Worm (Caenorhabditis elegans) whole organism, mixed stage, embryonic: ENCODE results near the gene zig-3.

Source experiments
- elt-1 ChIP-seq: sonication (generic microtip); optimal IDR thresholded peaks from 2 replicates; lab custom pipeline; 2017; ENCODE audit warnings: missing genetic modification characterization, mild to moderate bottlenecking, missing compliant biosample characterization, antibody characterized with exemption, moderate library complexity, borderline replicate concordance; ENCODE audit not compliant: insufficient read depth
- elt-3 ChIP-seq: fragments of 150-350 bp; optimal IDR thresholded peaks from 2 replicates; lab custom pipeline; 2014; ENCODE audit warnings: missing biosample characterization, missing genetic modification characterization
- lsy-2 ChIP-seq: fragments of 150-350 bp; optimal IDR thresholded peaks from 2 replicates; lab custom pipeline; 2014; ENCODE audit warnings: missing biosample characterization, missing genetic modification characterization
- nhr-237 ChIP-seq: fragments of 150-350 bp; optimal IDR thresholded peaks from 2 replicates; lab custom pipeline; 2014; ENCODE audit warnings: missing biosample characterization, missing genetic modification characterization
- sptf-1 ChIP-seq: sonication (generic microtip); optimal IDR thresholded peaks from 2 replicates; lab custom pipeline; 2017; ENCODE audit warnings: mild to moderate bottlenecking, missing genetic modification characterization, moderate library complexity, missing compliant biosample characterization
- unc-120 ChIP-seq: sonication (generic microtip); optimal IDR thresholded peaks from 2 replicates; lab custom pipeline; 2017; ENCODE audit warnings: missing genetic modification characterization, missing compliant biosample characterization; ENCODE audit not compliant: poor library complexity, severe bottlenecking
- unc-62 ChIP-seq: fragments of 150-350 bp; optimal IDR thresholded peaks from 2 replicates; lab custom pipeline; 2014; ENCODE audit warnings: missing biosample characterization, missing genetic modification reagents, missing genetic modification characterization
- ztf-11 ChIP-seq: fragments of 150-350 bp; optimal IDR thresholded peaks from 2 replicates; lab custom pipeline; 2014; ENCODE audit warnings: missing biosample characterization, missing genetic modification characterization

DNA sequence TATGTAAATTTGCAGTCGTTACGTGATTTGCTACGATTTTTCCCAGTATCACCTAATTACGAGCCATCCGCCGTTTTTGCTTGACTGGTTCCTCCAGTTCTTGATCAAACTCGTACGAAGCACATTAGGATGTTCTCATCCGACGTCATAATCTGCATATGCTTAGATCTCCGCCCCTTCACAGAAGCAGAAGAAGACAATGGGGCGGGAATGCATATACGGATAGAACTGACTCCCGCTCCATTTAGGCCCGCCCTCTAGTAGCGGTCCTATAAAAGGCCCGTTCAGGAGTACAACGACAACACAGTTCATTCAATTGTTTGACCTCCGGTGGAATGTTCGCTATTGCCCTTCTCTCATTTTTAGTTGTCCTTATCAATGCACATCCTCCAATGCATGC is 5.4 kb upstream of the zig-3 start, which contains the start of gene zig-4:
- no peak for TF ChIP-seq ztf-11 (tag; lab: Kevin White, UChicago)
- TF ChIP-seq sptf-1 (tag; lab: Kevin White, UChicago) = no peak
- TF ChIP-seq nhr-237 (tag; lab: Kevin White, UChicago) = no peak
- no peak for TF ChIP-seq unc-120 (tag; lab: Kevin White, UChicago)
- no peak for TF ChIP-seq elt-1
- no peak for TF ChIP-seq unc-62
- no peak for TF ChIP-seq lsy-2 (tag; lab: Kevin White, UChicago)
- TF ChIP-seq elt-3 (tag; lab: Kevin White, UChicago) = no peak
